Fruit fly (Drosophila melanogaster) whole organism, prepupa: ENCODE results near the gene slou.

Experiments
- CG1621 ChIP-seq: fragments of 200-800 bp; sonication (Bioruptor generic); optimal IDR thresholded peaks from 3 replicates; lab custom pipeline; 2018; ENCODE audit warnings: missing biosample characterization, mild to moderate bottlenecking, missing genetic modification characterization
- CG6276 ChIP-seq: fragments of 200-800 bp; sonication (Bioruptor generic); optimal IDR thresholded peaks from 2 replicates; lab custom pipeline; 2017; ENCODE audit warnings: missing biosample characterization, mild to moderate bottlenecking, missing genetic modification characterization
- achi ChIP-seq: fragments of 200-800 bp; sonication (Bioruptor generic); optimal IDR thresholded peaks from 3 replicates; lab custom pipeline; 2016; ENCODE audit warnings: missing biosample characterization, missing genetic modification characterization

dm6 chr3R:21591962-21592361 lies 35.0 kb upstream of the slou start:
- peak; percentile 62 for TF ChIP-seq CG1621 (tag; lab: Kevin White, UChicago)
- peak; percentile 18 for TF ChIP-seq CG6276 (GFP tag; lab: Kevin White, UChicago)
- no peak for TF ChIP-seq achi (GFP tag; lab: Kevin White, UChicago)
